Fruit fly (Drosophila melanogaster): Measurements from ENCODE around the gene CG14441.
A peak's percentile ranks its signal among the peaks of the same experiment; 100 is the strongest.

Gene CG14441

dm6 chrX:6744088-6744487, 44.8 kb downstream of the CG14441 start, which contains the start of gene RpL17 (continued):
- TF ChIP-seq CG12219 (GFP tag; optimal IDR thresholded peaks at IDR 0.05) (peak; percentile 73), Doc2 (GFP tag; IDR thresholded peaks at IDR 0.05) (peak; percentile 23; the same call in 1 of the 2 replicates), gt (GFP tag; IDR thresholded peaks at IDR 0.05) (peak; percentile 42; the same call in 1 of the 2 replicates), tx (GFP tag; optimal IDR thresholded peaks at IDR 0.05) (peak; percentile 54), Gsc (GFP tag; IDR thresholded peaks at IDR 0.05) (no peak), HLHmδ (GFP tag; optimal IDR thresholded peaks at IDR 0.05) (peak; percentile 26), chn (GFP tag; optimal IDR thresholded peaks at IDR 0.05) (peak; percentile 75), CG9932 (GFP tag; IDR thresholded peaks at IDR 0.05) (peak; percentile 89), schlank (tag; optimal IDR thresholded peaks at IDR 0.05) (peak; percentile 90), ash1 (GFP tag; optimal IDR thresholded peaks at IDR 0.05) (peak; percentile 79), BEAF-32 (GFP tag; optimal IDR thresholded peaks at IDR 0.05) (peak; percentile 55), CG2116 (GFP tag; optimal IDR thresholded peaks at IDR 0.05) (peak; percentile 84), MESR4 (GFP tag; optimal IDR thresholded peaks at IDR 0.05) (peak; percentile 91), pfk (GFP tag; optimal IDR thresholded peaks at IDR 0.05) (peak; percentile 70), gsb-n (tag; optimal IDR thresholded peaks at IDR 0.05) (peak; percentile 76), E2f1 (GFP tag; IDR thresholded peaks at IDR 0.05) (peak; percentile 82), Nf-YB (GFP tag; optimal IDR thresholded peaks at IDR 0.05) (peak; percentile 72), seq (GFP tag; IDR thresholded peaks at IDR 0.05) (peak; percentile 79), HmgZ (tag; optimal IDR thresholded peaks at IDR 0.05) (peak; percentile 86), lov (optimal IDR thresholded peaks at IDR 0.05) (no peak), lov (GFP tag; IDR thresholded peaks at IDR 0.05) (peak; percentile 93), CG6813 (GFP tag; optimal IDR thresholded peaks at IDR 0.05) (peak; percentile 91), Deaf1 (tag; optimal IDR thresholded peaks at IDR 0.05) (no peak), mirr (GFP tag; optimal IDR thresholded peaks at IDR 0.05) (peak; percentile 79), CG32772 (GFP tag; IDR thresholded peaks at IDR 0.05) (peak; percentile 80), CG12391 (tag; optimal IDR thresholded peaks at IDR 0.05) (peak; percentile 82), caup (GFP tag; optimal IDR thresholded peaks at IDR 0.05; ENCODE audit: severe bottlenecking) (peak; percentile 95), CG9727 (GFP tag; optimal IDR thresholded peaks at IDR 0.05) (peak; percentile 84), CG8290 (GFP tag; optimal IDR thresholded peaks at IDR 0.05) (peak; percentile 91), CG8290 (tag; optimal IDR thresholded peaks at IDR 0.05) (peak; percentile 71 to 96), CG1603 (tag; optimal IDR thresholded peaks at IDR 0.05) (peak; percentile 94), Med (GFP tag) (peak; percentile 99), NFAT (GFP tag; IDR thresholded peaks at IDR 0.05) (peak; percentile 83), CG17385 (GFP tag; optimal IDR thresholded peaks at IDR 0.05) (peak; percentile 81), Hr78 (GFP tag; optimal IDR thresholded peaks at IDR 0.05) (peak in 1 of 2 experiments; percentile 45), CG6689 (GFP tag; IDR thresholded peaks at IDR 0.05) (peak; percentile 66), gro (GFP tag; optimal IDR thresholded peaks at IDR 0.05) (peak; percentile 87), CG18599 (GFP tag; optimal IDR thresholded peaks at IDR 0.05) (peak; percentile 87), CG10543 (GFP tag; optimal IDR thresholded peaks at IDR 0.05) (peak; percentile 89), eyg (GFP tag; optimal IDR thresholded peaks at IDR 0.05) (peak; percentile 86), mam (GFP tag; optimal IDR thresholded peaks at IDR 0.05) (peak; percentile 81), Meics (GFP tag; optimal IDR thresholded peaks at IDR 0.05) (peak; percentile 91), CG14965 (GFP tag; optimal IDR thresholded peaks at IDR 0.05; ENCODE audit: borderline replicate concordance) (peak; percentile 6), CG34422 (GFP tag; IDR thresholded peaks at IDR 0.05) (peak; percentile 78), CG13424 (tag; optimal IDR thresholded peaks at IDR 0.05) (peak; percentile 55), Taf1 (GFP tag; IDR thresholded peaks at IDR 0.05) (no peak; the same call in 1 of the 2 replicates), Sin3A (optimal IDR thresholded peaks at IDR 0.05) (peak; percentile 65), nerfin-1 (tag; optimal IDR thresholded peaks at IDR 0.05) (peak; percentile 57), disco-r (GFP tag; optimal IDR thresholded peaks at IDR 0.05) (peak; percentile 80), CG34376 (GFP tag; optimal IDR thresholded peaks at IDR 0.05) (peak; percentile 89), ase (GFP tag; IDR thresholded peaks at IDR 0.05) (peak; percentile 87)

Measured in whole organism, embryonic.